Fruit fly (Drosophila melanogaster): ENCODE measurements around the gene Cpr30B.

DNA sequence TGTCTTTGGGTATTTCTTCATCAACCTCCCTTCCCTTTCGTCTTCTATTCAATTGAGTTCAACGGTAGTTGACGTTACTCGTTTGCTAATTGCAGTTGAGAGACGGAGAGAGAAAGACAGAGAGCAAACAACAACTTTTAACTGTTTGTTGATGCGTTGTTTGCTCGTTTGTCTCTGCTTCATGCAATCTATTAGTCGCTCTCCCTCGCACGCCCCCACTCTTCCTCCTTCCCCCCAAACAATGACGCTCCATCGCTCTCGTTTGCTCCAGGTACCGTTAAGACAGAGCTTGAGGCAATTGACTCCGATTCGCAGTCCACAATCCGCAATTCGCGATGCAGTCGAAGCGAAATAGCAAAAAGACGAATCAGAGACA lies 45.4 kb upstream of the Cpr30B start:
- no peak for TF ChIP-seq insv (optimal IDR thresholded peaks at IDR 0.05)
- no peak for TF ChIP-seq psq (optimal IDR thresholded peaks at IDR 0.05)

Measured in Kc167 (cell line).